Worm (Caenorhabditis elegans): ENCODE results near the gene olrn-1.
"Not testable (repeated sequence)": the region's sequence is repeated elsewhere in the genome, so short reads cannot be mapped to it uniquely, and the experiment has no call there.

olrn-1 gene

ce11 chrX:15515798-15516197 lies 21.7 kb upstream of the olrn-1 start (continued):
- TF ChIP-seq ztf-11 (tag; optimal IDR thresholded peaks at IDR 0.05) (no peak), tra-1 (GFP tag; IDR thresholded peaks at IDR 0.05) (no peak), ces-1 (GFP tag; optimal IDR thresholded peaks at IDR 0.05) (no peak), ceh-44 (GFP tag; IDR thresholded peaks at IDR 0.05) (no peak), snpc-1.2 (GFP tag; IDR thresholded peaks at IDR 0.05) (0 out of 2 replicates have a peak, but pooled peaks have one; percentile 12), zfp-3 (GFP tag; conservative IDR thresholded peaks at IDR 0.05) (no peak), Y105C5A.15 (GFP tag; IDR thresholded peaks at IDR 0.05) (no peak), vab-7 (GFP tag; IDR thresholded peaks at IDR 0.05) (no peak), lir-3 (tag; optimal IDR thresholded peaks at IDR 0.05) (no peak), skn-1 (tag; optimal IDR thresholded peaks at IDR 0.05) (no peak), ztf-7 (tag; optimal IDR thresholded peaks at IDR 0.05) (no peak), sdz-12 (GFP tag; optimal IDR thresholded peaks at IDR 0.05) (no peak), php-3 (GFP tag; IDR thresholded peaks at IDR 0.05) (no peak), aly-2 (tag; optimal IDR thresholded peaks at IDR 0.05) (no peak), set-16 (GFP tag; IDR thresholded peaks at IDR 0.05) (peak; percentile 99)

- 0 out of 2 replicates have a peak, but pooled peaks have one; percentile 22 for TF ChIP-seq lin-29 (GFP tag; IDR thresholded peaks at IDR 0.05)
- TF ChIP-seq F49E8.2 (tag; optimal IDR thresholded peaks at IDR 0.05; ENCODE audit: borderline replicate concordance): no peak
- TF ChIP-seq zip-11 (GFP tag; IDR thresholded peaks at IDR 0.05): no peak
- TF ChIP-seq ceh-20 (GFP tag; IDR thresholded peaks at IDR 0.05): no peak
Measured at ce11 chrX:15528472-15528871, 9.0 kb upstream of the olrn-1 start.

ce11 chrX:15533260-15533659 lies 4.2 kb upstream of the olrn-1 start:
- TF ChIP-seq egl-43 (GFP tag; IDR thresholded peaks at IDR 0.05) (0 out of 2 replicates have a peak, but pooled peaks have one; percentile 17), hif-1 (tag; optimal IDR thresholded peaks at IDR 0.05) (no peak), fkh-10 (GFP tag; optimal IDR thresholded peaks at IDR 0.05) (peak; percentile 20), ZK546.5 (tag; optimal IDR thresholded peaks at IDR 0.05) (no peak), mes-2 (tag; optimal IDR thresholded peaks at IDR 0.05; ENCODE audit: poor library complexity, severe bottlenecking) (no peak), Y48G9A.11 (GFP tag; IDR thresholded peaks at IDR 0.05) (no peak)

- TF ChIP-seq set-16 (GFP tag; IDR thresholded peaks at IDR 0.05) (peak; percentile 33; the same call in 1 of the 2 replicates), unc-62 (GFP tag; optimal IDR thresholded peaks at IDR 0.05 in 1 of 2) (peak in 1 of 2 experiments; percentile 30)
- TF ChIP-seq unc-62 (tag; optimal IDR thresholded peaks at IDR 0.05): not testable (repeated sequence)
Measured at ce11 chrX:15533847-15534246, 3.6 kb upstream of the olrn-1 start.

ce11 chrX:15535190-15535636 lies 2.2 kb upstream of the olrn-1 start:
- peak; percentile 72 for TF ChIP-seq hlh-30 (tag; optimal IDR thresholded peaks at IDR 0.05; ENCODE audit: insufficient read depth)
- TF ChIP-seq lsy-2 (tag; optimal IDR thresholded peaks at IDR 0.05): peak; percentile 69 to 76
- TF ChIP-seq hmg-1.1 (GFP tag; IDR thresholded peaks at IDR 0.05): peak; percentile 76
- TF ChIP-seq tag-97 (GFP tag; IDR thresholded peaks at IDR 0.05): no peak
- TF ChIP-seq egl-43 (GFP tag; IDR thresholded peaks at IDR 0.05): peak; percentile 44; the same call in 1 of the 2 replicates
- TF ChIP-seq rbr-2 (tag; optimal IDR thresholded peaks at IDR 0.05): peak; percentile 73
- peak; percentile 98 for TF ChIP-seq aha-1 (tag)
- no peak for TF ChIP-seq F49E8.2 (tag; optimal IDR thresholded peaks at IDR 0.05; ENCODE audit: borderline replicate concordance)
- peak; percentile 50 for TF ChIP-seq nhr-11 (tag; optimal IDR thresholded peaks at IDR 0.05)
- TF ChIP-seq dmd-6 (GFP tag; IDR thresholded peaks at IDR 0.05): peak; percentile 52
- TF ChIP-seq nhr-6 (tag; optimal IDR thresholded peaks at IDR 0.05): no peak
- TF ChIP-seq madf-5 (GFP tag; IDR thresholded peaks at IDR 0.05): no peak
- TF ChIP-seq daf-12 (tag; optimal IDR thresholded peaks at IDR 0.05): no peak
- peak; percentile 51 for TF ChIP-seq mep-1 (tag; optimal IDR thresholded peaks at IDR 0.05)
- TF ChIP-seq ceh-44 (GFP tag; IDR thresholded peaks at IDR 0.05): 0 out of 2 replicates have a peak, but pooled peaks have one; percentile 8
- TF ChIP-seq php-3 (GFP tag; IDR thresholded peaks at IDR 0.05): no peak
- peak; percentile 76 for TF ChIP-seq F37D6.2 (tag; optimal IDR thresholded peaks at IDR 0.05)
- TF ChIP-seq hlh-11 (tag; optimal IDR thresholded peaks at IDR 0.05): peak; percentile 70
- TF ChIP-seq dve-1 (tag; optimal IDR thresholded peaks at IDR 0.05; ENCODE audit: insufficient read depth): no peak
- peak in 1 of 2 experiments; percentile 12 for TF ChIP-seq daf-16 (GFP tag; optimal IDR thresholded peaks at IDR 0.05)
- TF ChIP-seq daf-16 (tag; optimal IDR thresholded peaks at IDR 0.05): no peak
- no peak for TF ChIP-seq zag-1 (tag; optimal IDR thresholded peaks at IDR 0.05)

All from whole organism, L4 larva.